Fruit fly (Drosophila melanogaster) whole organism, wandering third instar larva: ENCODE data around the gene obst-A.
"Not testable (repeated sequence)": the region's sequence is repeated elsewhere in the genome, so short reads cannot be mapped to it uniquely, and the experiment has no call there.

Experiments used
- Dfd ChIP-seq: fragments of >200 bp; optimal IDR thresholded peaks from 2 replicates; lab custom pipeline; 2017; ENCODE audit warnings: missing biosample characterization, missing genetic modification characterization
- HLH106 ChIP-seq: fragments of 200-800 bp; optimal IDR thresholded peaks from 3 replicates; lab custom pipeline; 2019; ENCODE audit warnings: missing biosample characterization, mild to moderate bottlenecking, missing genetic modification characterization, moderate library complexity
- Jra ChIP-seq: sonication (Bioruptor generic); optimal IDR thresholded peaks from 2 replicates; lab custom pipeline; 2016; ENCODE audit warnings: missing biosample characterization, missing genetic modification characterization
- Sp1 ChIP-seq: fragments of 200-800 bp; sonication (Bioruptor generic); optimal IDR thresholded peaks from 3 replicates; lab custom pipeline; 2019; ENCODE audit warnings: missing biosample characterization, mild to moderate bottlenecking, missing genetic modification characterization, moderate library complexity
- Vsx2 ChIP-seq: fragments of 200-300, 225-300 bp; sonication (Bioruptor generic); optimal IDR thresholded peaks from 2 replicates; lab custom pipeline; 2018; ENCODE audit warnings: missing biosample characterization, missing genetic modification characterization; ENCODE audit not compliant: partially characterized antibody
- fru ChIP-seq: fragments of 200-800 bp; sonication (Bioruptor generic); optimal IDR thresholded peaks from 3 replicates; lab custom pipeline; 2016; ENCODE audit warnings: missing biosample characterization, mild to moderate bottlenecking, missing genetic modification characterization
- h ChIP-seq: fragments of 200-800 bp; sonication (Bioruptor generic); optimal IDR thresholded peaks from 3 replicates; lab custom pipeline; 2016; ENCODE audit warnings: missing biosample characterization, mild to moderate bottlenecking, missing genetic modification characterization
- pan ChIP-seq: fragments of >200 bp; optimal IDR thresholded peaks from 2 replicates; lab custom pipeline; 2017
- sage ChIP-seq: fragments of 200-800 bp; sonication (Bioruptor generic); optimal IDR thresholded peaks from 2 replicates; lab custom pipeline; 2016; ENCODE audit warnings: missing biosample characterization, mild to moderate bottlenecking, missing genetic modification characterization

- not testable (repeated sequence) for TF ChIP-seq fru (GFP tag; lab: Kevin White, UChicago); Sp1 (GFP tag; lab: Kevin White, UChicago); Dfd (GFP tag; lab: Kevin White, UChicago); Vsx2 (GFP tag; lab: Kevin White, UChicago); sage (GFP tag; lab: Kevin White, UChicago); Jra (GFP tag; lab: Kevin White, UChicago); HLH106 (tag; lab: Kevin White, UChicago); h (GFP tag; lab: Kevin White, UChicago); pan (lab: Kevin White, UChicago)
These were observed 37.8 kb upstream of the obst-A start, which contains the start of gene SdicA for dm6 chrX:20201833-20202232.
